Fruit fly (Drosophila melanogaster) whole organism, embryonic: ENCODE measurements around the gene Edg91.

Experiments used
- Ada2b ChIP-seq: fragments of 200-800 bp; sonication (Bioruptor generic); IDR thresholded peaks from 2 replicates; pipeline ENCODE4 v1.3.6; 2022; ENCODE audit warnings: missing biosample characterization, missing genetic modification characterization
- Atf3 ChIP-seq: fragments of 200-800 bp; sonication (Bioruptor generic); optimal IDR thresholded peaks from 3 replicates; lab custom pipeline; 2016; ENCODE audit warnings: missing biosample characterization, missing genetic modification characterization
- Awh ChIP-seq: fragments of 200-800 bp; sonication (Bioruptor generic); IDR thresholded peaks from 2 replicates; pipeline ENCODE4, ENCODE4 v1.3.6; 2022; ENCODE audit warnings: missing biosample characterization, missing genetic modification characterization
- Bdp1 ChIP-seq: fragments of 200-800 bp; sonication (Bioruptor generic); optimal IDR thresholded peaks from 3 replicates; lab custom pipeline; 2016; ENCODE audit warnings: missing biosample characterization, missing genetic modification characterization
- CG11504 ChIP-seq: fragments of 200-800 bp; sonication (Bioruptor generic); optimal IDR thresholded peaks from 3 replicates; lab custom pipeline; 2019; ENCODE audit warnings: missing biosample characterization, mild to moderate bottlenecking, missing genetic modification characterization, moderate library complexity
- CG12391 ChIP-seq: fragments of 200-800 bp; sonication (Bioruptor generic); optimal IDR thresholded peaks from 3 replicates; lab custom pipeline; 2018; ENCODE audit warnings: missing biosample characterization, mild to moderate bottlenecking, missing genetic modification characterization, moderate library complexity
- CG12659 ChIP-seq: fragments of 200-800 bp; sonication (Bioruptor generic); optimal IDR thresholded peaks from 3 replicates; lab custom pipeline; 2017; ENCODE audit warnings: mild to moderate bottlenecking, missing biosample characterization, missing genetic modification reagents, missing genetic modification characterization
- CG13123 ChIP-seq: fragments of 200-800 bp; sonication (Bioruptor generic); optimal IDR thresholded peaks from 2 replicates; lab custom pipeline; 2016; ENCODE audit warnings: missing biosample characterization, missing genetic modification characterization
- CG13424 ChIP-seq: fragments of 200-800 bp; sonication (Bioruptor generic); optimal IDR thresholded peaks from 2 replicates; lab custom pipeline; 2019; ENCODE audit warnings: missing biosample characterization, mild to moderate bottlenecking, missing genetic modification characterization, moderate library complexity
- CG15073 ChIP-seq: fragments of 200-800 bp; sonication (Bioruptor generic); optimal IDR thresholded peaks from 2 replicates; lab custom pipeline; 2016; ENCODE audit warnings: missing biosample characterization, missing genetic modification characterization
- CG17829 ChIP-seq: fragments of 200-800 bp; optimal IDR thresholded peaks from 2 replicates; lab custom pipeline; 2019; ENCODE audit warnings: missing biosample characterization, mild to moderate bottlenecking, missing genetic modification characterization, moderate library complexity
- CG17912 ChIP-seq: fragments of 200-800 bp; sonication (Bioruptor generic); optimal IDR thresholded peaks from 2 replicates; lab custom pipeline; 2018; ENCODE audit warnings: missing biosample characterization, mild to moderate bottlenecking, missing genetic modification characterization
- CG18262 ChIP-seq: fragments of 200-800 bp; optimal IDR thresholded peaks from 3 replicates; lab custom pipeline; 2019; ENCODE audit warnings: missing biosample characterization, mild to moderate bottlenecking, missing genetic modification characterization, moderate library complexity
- CG2199 ChIP-seq: fragments of 200-800 bp; sonication (Bioruptor generic); IDR thresholded peaks from 3 replicates; pipeline ENCODE4 v1.3.6; 2022; ENCODE audit warnings: missing biosample characterization, missing genetic modification characterization
- CG2712 ChIP-seq: fragments of 200-800 bp; optimal IDR thresholded peaks from 3 replicates; lab custom pipeline; 2019; ENCODE audit warnings: missing biosample characterization, mild to moderate bottlenecking, missing genetic modification characterization, moderate library complexity
- CG2875 ChIP-seq: fragments of 200-800 bp; sonication (Bioruptor generic); optimal IDR thresholded peaks from 2 replicates; lab custom pipeline; 2017; ENCODE audit warnings: missing biosample characterization, mild to moderate bottlenecking, missing genetic modification characterization, missing genetic modification reagents
- CG31388 ChIP-seq: fragments of 200-800 bp; sonication (Bioruptor generic); optimal IDR thresholded peaks from 2 replicates; lab custom pipeline; 2016; ENCODE audit warnings: missing biosample characterization, missing genetic modification characterization
- CG4360 ChIP-seq: fragments of 200-800 bp; sonication (Bioruptor generic); IDR thresholded peaks from 2 replicates; pipeline ENCODE4 v1.3.6; 2022; ENCODE audit warnings: missing biosample characterization, missing genetic modification characterization
- CG5245 ChIP-seq: fragments of 200-800 bp; sonication (Bioruptor generic); optimal IDR thresholded peaks from 3 replicates; lab custom pipeline; 2016; ENCODE audit warnings: missing biosample characterization, missing genetic modification characterization
- CG7271 ChIP-seq: fragments of 200-800 bp; sonication (Bioruptor generic); optimal IDR thresholded peaks from 2 replicates; lab custom pipeline; 2018; ENCODE audit warnings: missing biosample characterization, mild to moderate bottlenecking, missing genetic modification characterization, moderate library complexity
- CG9727 ChIP-seq: fragments of 200-800 bp; sonication (Bioruptor generic); optimal IDR thresholded peaks from 3 replicates; lab custom pipeline; 2017; ENCODE audit warnings: missing biosample characterization, mild to moderate bottlenecking, missing genetic modification characterization
- CTCF ChIP-seq: fragments of 200-800 bp; sonication (Bioruptor generic); optimal IDR thresholded peaks from 2 replicates; lab custom pipeline; 2017; ENCODE audit warnings: missing biosample characterization, mild to moderate bottlenecking, missing genetic modification characterization, moderate library complexity
- Chrac-16 ChIP-seq: fragments of 200-800 bp; sonication (Bioruptor generic); optimal IDR thresholded peaks from 3 replicates; lab custom pipeline; 2016; ENCODE audit warnings: missing biosample characterization, missing genetic modification characterization
- CoRest ChIP-seq: fragments of 200-800 bp; sonication (Bioruptor generic); optimal IDR thresholded peaks from 3 replicates; lab custom pipeline; 2018; ENCODE audit warnings: missing biosample characterization, mild to moderate bottlenecking, missing genetic modification characterization, moderate library complexity
- Ets65A ChIP-seq: fragments of 200-800 bp; sonication (Bioruptor generic); peaks from one replicate; lab custom pipeline; 2016; ENCODE audit warnings: missing biosample characterization, missing genetic modification characterization
- Hand ChIP-seq: fragments of 200-800 bp; sonication (Bioruptor generic); optimal IDR thresholded peaks from 2 replicates; lab custom pipeline; 2017; ENCODE audit warnings: mild to moderate bottlenecking, missing biosample characterization, missing genetic modification reagents, missing genetic modification characterization
- HmgZ ChIP-seq: fragments of 200-800 bp; sonication (Bioruptor generic); optimal IDR thresholded peaks from 2 replicates; lab custom pipeline; 2018; ENCODE audit warnings: missing biosample characterization, mild to moderate bottlenecking, missing genetic modification characterization
- Hmx ChIP-seq: fragments of 200-800 bp; sonication (Bioruptor generic); optimal IDR thresholded peaks from 2 replicates; lab custom pipeline; 2016; ENCODE audit warnings: missing biosample characterization, missing genetic modification characterization
- Hr3 ChIP-seq: fragments of 200-800 bp; sonication (Bioruptor generic); optimal IDR thresholded peaks from 3 replicates; lab custom pipeline; 2016; ENCODE audit warnings: missing biosample characterization, missing genetic modification characterization
- Jarid2 ChIP-seq: fragments of 200-800 bp; sonication (Bioruptor generic); optimal IDR thresholded peaks from 3 replicates; lab custom pipeline; 2017; ENCODE audit warnings: mild to moderate bottlenecking, missing biosample characterization, missing genetic modification reagents, missing genetic modification characterization
- Meics ChIP-seq: fragments of 200-800 bp; sonication (Bioruptor generic); optimal IDR thresholded peaks from 2 replicates; lab custom pipeline; 2017; ENCODE audit warnings: missing biosample characterization, mild to moderate bottlenecking, missing genetic modification characterization
- Scr ChIP-seq: fragments of 200-800 bp; sonication (Bioruptor generic); IDR thresholded peaks from 2 replicates; pipeline ENCODE4 v1.3.6; 2022; ENCODE audit warnings: missing biosample characterization, missing genetic modification characterization; ENCODE audit not compliant: partially characterized antibody
- bab2 ChIP-seq: fragments of 200-800 bp; sonication (Bioruptor generic); optimal IDR thresholded peaks from 2 replicates; lab custom pipeline; 2016; ENCODE audit warnings: missing biosample characterization, missing genetic modification characterization
- cato ChIP-seq: fragments of 200-800 bp; sonication (Bioruptor generic); optimal IDR thresholded peaks from 2 replicates; lab custom pipeline; 2016; ENCODE audit warnings: missing biosample characterization, missing genetic modification characterization, borderline replicate concordance
- cg ChIP-seq: fragments of 200-800 bp; sonication (Bioruptor generic); optimal IDR thresholded peaks from 3 replicates; lab custom pipeline; 2019; ENCODE audit warnings: missing biosample characterization, mild to moderate bottlenecking, missing genetic modification characterization, moderate library complexity
- corto ChIP-seq: fragments of 200-800 bp; sonication (Bioruptor generic); optimal IDR thresholded peaks from 2 replicates; lab custom pipeline; 2016; ENCODE audit warnings: missing biosample characterization, mild to moderate bottlenecking, missing genetic modification characterization, moderate library complexity
- da ChIP-seq: fragments of 200-800 bp; sonication (Bioruptor generic); optimal IDR thresholded peaks from 2 replicates; lab custom pipeline; 2016; ENCODE audit warnings: missing biosample characterization, missing genetic modification characterization
- dati ChIP-seq: fragments of 200-800 bp; sonication (Bioruptor generic); IDR thresholded peaks from 2 replicates; pipeline ENCODE4 v1.3.6; 2022; ENCODE audit warnings: missing biosample characterization, missing genetic modification characterization
- gcm ChIP-seq: fragments of 200-800 bp; sonication (Bioruptor generic); optimal IDR thresholded peaks from 2 replicates; lab custom pipeline; 2019; ENCODE audit warnings: missing biosample characterization, mild to moderate bottlenecking, missing genetic modification characterization, moderate library complexity
- inv ChIP-seq: fragments of 200-800 bp; sonication (Bioruptor generic); IDR thresholded peaks from 2 replicates; pipeline ENCODE4 v1.3.6; 2022; ENCODE audit warnings: missing biosample characterization, missing genetic modification characterization; ENCODE audit not compliant: partially characterized antibody
- mam ChIP-seq: fragments of 200-800 bp; sonication (Bioruptor generic); optimal IDR thresholded peaks from 3 replicates; lab custom pipeline; 2016; ENCODE audit warnings: missing biosample characterization, missing genetic modification characterization
- nmo ChIP-seq: fragments of 200-800 bp; sonication (Bioruptor generic); optimal IDR thresholded peaks from 2 replicates; lab custom pipeline; 2018; ENCODE audit warnings: missing biosample characterization, mild to moderate bottlenecking, missing genetic modification characterization, moderate library complexity
- pho ChIP-seq: fragments of 200-800 bp; sonication (Bioruptor generic); optimal IDR thresholded peaks from 2 replicates; lab custom pipeline; 2016; ENCODE audit warnings: missing biosample characterization, missing genetic modification characterization
- pros ChIP-seq: fragments of 200-800 bp; sonication (Bioruptor generic); optimal IDR thresholded peaks from 3 replicates; lab custom pipeline; 2019; ENCODE audit warnings: missing biosample characterization, mild to moderate bottlenecking, missing genetic modification characterization, moderate library complexity
- pum ChIP-seq: fragments of 200-800 bp; sonication (Bioruptor generic); optimal IDR thresholded peaks from 2 replicates; lab custom pipeline; 2016; ENCODE audit warnings: missing biosample characterization, missing genetic modification characterization
- sd ChIP-seq: fragments of 200-800 bp; sonication (Bioruptor generic); optimal IDR thresholded peaks from 3 replicates; lab custom pipeline; 2018; ENCODE audit warnings: missing biosample characterization, mild to moderate bottlenecking, missing genetic modification characterization, moderate library complexity
- tap ChIP-seq: fragments of 200-800 bp; optimal IDR thresholded peaks from 3 replicates; lab custom pipeline; 2019; ENCODE audit warnings: missing biosample characterization, mild to moderate bottlenecking, missing genetic modification characterization, moderate library complexity
- twi ChIP-seq: fragments of 200-800 bp; optimal IDR thresholded peaks from 2 replicates; lab custom pipeline; 2019; ENCODE audit warnings: missing biosample characterization, mild to moderate bottlenecking, missing genetic modification characterization, moderate library complexity

Edg91 gene

dm6 chr3R:17595084-17595483 is 16.2 kb downstream of the Edg91 start, which contains the start of gene Sgs5:
TSS of gene Sgs5 (plus strand) at chr3R:17595362.
- TF ChIP-seq CG15073 (GFP tag; lab: Kevin White, UChicago) (no peak), twi (no peak), gcm (no peak), inv (GFP tag; lab: Robert Waterston, UW) (no peak)

dm6 chr3R:17594086-17594485 is 17.2 kb downstream of the Edg91 start, which contains the start of gene Sgs5bis:
TSS of gene Sgs5bis (plus strand) at chr3R:17594386.
- TF ChIP-seq Atf3 (GFP tag; lab: Kevin White, UChicago) (no peak), Ets65A (GFP tag; lab: Kevin White, UChicago) (peak; percentile 68)

dm6 chr3R:17593470-17593869 is 17.8 kb downstream of the Edg91 start:
- TF ChIP-seq Jarid2 (GFP tag; lab: Kevin White, UChicago) (no peak), CG4360 (peak; percentile 63; the same call in 1 of the 2 replicates), CG7271 (tag; lab: Kevin White, UChicago) (no peak), pum (GFP tag; lab: Kevin White, UChicago) (no peak), da (GFP tag; lab: Kevin White, UChicago) (no peak), pho (GFP tag; lab: Kevin White, UChicago) (no peak), pros (GFP tag; lab: Kevin White, UChicago) (peak; percentile 67), CG17912 (no peak), dati (GFP tag; lab: Robert Waterston, UW) (no peak), tap (peak; percentile 14), Meics (GFP tag; lab: Kevin White, UChicago) (no peak), Bdp1 (GFP tag; lab: Kevin White, UChicago) (no peak), CG12391 (tag; lab: Kevin White, UChicago) (no peak), CG12659 (GFP tag; lab: Kevin White, UChicago) (no peak), CG2875 (GFP tag; lab: Kevin White, UChicago) (no peak), Ada2b (GFP tag; lab: Robert Waterston, UW) (no peak), CG5245 (GFP tag; lab: Kevin White, UChicago) (no peak), cato (GFP tag; lab: Kevin White, UChicago) (no peak), Scr (GFP tag; lab: Robert Waterston, UW) (no peak), bab2 (GFP tag; lab: Kevin White, UChicago) (no peak), Hr3 (GFP tag; lab: Kevin White, UChicago) (no peak), CG31388 (GFP tag; lab: Kevin White, UChicago) (no peak), CG13123 (GFP tag; lab: Kevin White, UChicago) (no peak), Hand (GFP tag; lab: Kevin White, UChicago) (no peak), cg (GFP tag; lab: Kevin White, UChicago) (no peak)

dm6 chr3R:17591831-17592230 is 19.5 kb downstream of the Edg91 start:
- TF ChIP-seq Chrac-16 (GFP tag; lab: Kevin White, UChicago): no peak
- TF ChIP-seq HmgZ (tag; lab: Kevin White, UChicago): no peak
- TF ChIP-seq CG2712: peak; percentile 49
- TF ChIP-seq CG18262 (tag; lab: Kevin White, UChicago): peak; percentile 41
- peak; percentile 54 for TF ChIP-seq CG11504 (tag; lab: Kevin White, UChicago)
- peak; percentile 16 for TF ChIP-seq CG9727 (GFP tag; lab: Kevin White, UChicago)
- TF ChIP-seq CG2199: no peak
- no peak for TF ChIP-seq corto (GFP tag; lab: Kevin White, UChicago)
- TF ChIP-seq CoRest: peak; percentile 10
- TF ChIP-seq Awh (GFP tag; lab: Robert Waterston, UW): peak; percentile 58; the same call in 1 of the 2 replicates
- no peak for TF ChIP-seq sd (tag; lab: Kevin White, UChicago)
- TF ChIP-seq mam: no peak
- TF ChIP-seq CG17829: peak; percentile 12
- no peak for TF ChIP-seq Hmx
- TF ChIP-seq CG13424 (tag; lab: Kevin White, UChicago): peak; percentile 11
- no peak for TF ChIP-seq CTCF (GFP tag; lab: Kevin White, UChicago)
- no peak for TF ChIP-seq pros (GFP tag; lab: Kevin White, UChicago)
- TF ChIP-seq nmo: peak; percentile 31
